Worm (Caenorhabditis elegans): ENCODE data around the gene C01G10.6.

Gene C01G10.6

DNA sequence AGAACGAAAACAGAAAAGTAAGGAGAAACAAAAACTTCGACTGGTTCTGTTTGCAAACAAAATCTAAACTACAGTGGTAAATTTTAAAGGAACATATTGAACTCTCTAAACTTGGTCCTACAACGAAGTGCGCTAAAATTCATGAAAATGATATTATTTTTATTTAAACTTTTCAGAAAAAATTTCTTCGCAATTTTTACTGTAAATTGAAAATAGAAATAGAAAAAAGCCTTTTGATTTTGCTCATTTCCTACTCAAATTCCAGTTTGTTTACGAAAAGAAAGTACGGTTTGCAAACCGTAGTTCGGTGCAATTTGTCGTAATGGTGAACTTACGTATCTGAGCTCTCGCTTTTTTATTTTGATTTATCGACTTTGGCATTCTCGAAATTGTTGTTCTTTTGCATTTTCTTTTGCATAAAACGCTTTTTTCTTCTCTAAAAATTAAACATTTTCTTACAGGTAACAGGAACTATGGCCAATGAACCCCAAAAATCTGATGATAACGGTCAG is 21.6 kb upstream of the C01G10.6 start, which contains the start of gene otub-1:
otub-1 (plus strand) TSS at position 462 of the 512 bp plus-strand sequence.
- no peak for TF ChIP-seq Y53G8AR.9 (GFP tag; conservative IDR thresholded peaks at IDR 0.05)
- peak; percentile 76 for TF ChIP-seq F33H1.4 (GFP tag; IDR thresholded peaks at IDR 0.05)
- no peak for TF ChIP-seq pha-4 (tag; optimal IDR thresholded peaks at IDR 0.05)
- peak; percentile 72 for TF ChIP-seq xnd-1 (tag; optimal IDR thresholded peaks at IDR 0.05)
- TF ChIP-seq zfh-2 (GFP tag; conservative IDR thresholded peaks at IDR 0.05): no peak
- no peak for TF ChIP-seq F22D6.2 (tag; optimal IDR thresholded peaks at IDR 0.05)
- peak; percentile 42; the same call in 1 of the 2 replicates for TF ChIP-seq D2030.7 (GFP tag; IDR thresholded peaks at IDR 0.05)
- TF ChIP-seq unc-130 (GFP tag; optimal IDR thresholded peaks at IDR 0.05): peak; percentile 47
- no peak for TF ChIP-seq rcor-1 (GFP tag; IDR thresholded peaks at IDR 0.05)
- TF ChIP-seq madf-8 (GFP tag; conservative IDR thresholded peaks at IDR 0.05): peak; percentile 25; the same call in 1 of the 2 replicates
- peak; percentile 97 for TF ChIP-seq lsl-1 (GFP tag; optimal IDR thresholded peaks at IDR 0.05)

DNA sequence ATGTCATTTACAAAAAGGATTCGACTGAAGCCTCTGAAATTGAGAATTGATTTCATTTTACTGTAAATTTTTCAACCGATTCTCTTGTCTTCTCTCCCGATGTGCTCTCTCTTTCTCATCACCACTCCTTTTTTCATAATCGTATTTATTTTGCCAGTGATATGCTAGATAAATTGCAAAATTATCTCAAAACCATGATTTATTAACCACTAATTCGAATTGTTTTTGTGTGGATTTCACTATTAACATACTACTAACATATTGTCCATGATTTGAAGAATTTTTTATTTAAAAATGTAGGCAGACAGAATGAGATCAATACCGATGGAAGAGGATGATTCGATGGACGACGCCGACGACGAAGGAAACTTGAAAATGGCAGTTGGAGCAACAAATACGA is 20.3 kb upstream of the C01G10.6 start, which contains the start of gene C25D7.10:
C25D7.10 (plus strand) TSS at position 301 of the 400 bp plus-strand sequence.
- no peak for TF ChIP-seq aptf-2 (GFP tag; conservative IDR thresholded peaks at IDR 0.05)
- no peak for TF ChIP-seq ceh-58 (GFP tag; IDR thresholded peaks at IDR 0.05)
- 0 out of 2 replicates have a peak, but pooled peaks have one; percentile 23 for TF ChIP-seq madf-6 (GFP tag; IDR thresholded peaks at IDR 0.05)
- TF ChIP-seq ama-1 (optimal IDR thresholded peaks at IDR 0.05): no peak
- no peak for TF ChIP-seq ama-1 (GFP tag; optimal IDR thresholded peaks at IDR 0.05)
- 0 out of 2 replicates have a peak, but pooled peaks have one; percentile 65 for TF ChIP-seq cebp-2 (GFP tag; IDR thresholded peaks at IDR 0.05)
- TF ChIP-seq K12H6.12 (tag; optimal IDR thresholded peaks at IDR 0.05): no peak

DNA sequence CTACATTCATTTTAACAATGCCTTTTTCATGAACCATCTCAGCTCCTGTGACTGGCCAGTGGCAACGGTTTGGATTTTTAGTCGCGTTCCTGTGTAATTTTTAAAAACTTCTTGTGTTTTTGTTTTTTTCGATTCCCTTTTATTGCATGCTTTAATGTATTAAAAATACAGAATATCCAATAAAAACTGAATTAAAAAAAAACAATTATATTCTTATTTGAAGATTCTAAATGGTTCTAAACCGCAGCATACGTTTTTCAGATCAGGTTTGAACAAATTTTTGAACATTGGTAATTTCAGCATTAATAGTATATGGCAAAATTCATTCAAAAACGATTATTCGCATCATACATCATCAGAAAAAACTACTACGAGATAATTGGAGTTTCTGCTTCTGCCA is 19.1 kb upstream of the C01G10.6 start, which contains the start of gene dnj-3:
dnj-3 (plus strand) TSS at position 301 of the 400 bp plus-strand sequence.
- no peak for TF ChIP-seq let-607 (tag; optimal IDR thresholded peaks at IDR 0.05)
- no peak for TF ChIP-seq zim-3 (tag; optimal IDR thresholded peaks at IDR 0.05)

DNA sequence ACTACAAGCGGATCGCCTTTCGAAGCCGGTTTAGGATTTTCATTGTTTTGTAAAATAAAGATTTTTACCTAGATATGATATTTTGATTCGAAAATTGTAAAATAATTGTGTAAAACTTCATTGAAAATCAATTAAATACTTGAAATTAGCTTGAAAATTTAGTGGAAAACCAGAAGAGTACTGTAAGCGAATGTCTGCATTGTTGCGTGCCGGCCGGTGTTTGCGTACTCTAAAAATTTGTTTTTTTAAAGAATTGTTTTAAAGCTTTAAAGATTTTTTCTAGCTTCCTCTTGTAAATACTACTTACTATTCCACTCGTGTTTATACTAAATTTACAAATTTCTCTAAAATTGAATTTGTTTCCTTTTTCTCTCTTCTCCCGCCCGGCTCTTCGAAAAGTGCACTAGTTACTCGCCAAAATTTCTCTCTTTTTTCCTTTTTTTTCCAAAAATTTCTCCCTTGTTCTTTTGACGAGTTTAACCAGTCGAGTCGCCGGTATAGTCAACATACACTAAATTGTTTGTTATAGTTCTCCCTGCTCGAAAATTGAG is 17.9 kb upstream of the C01G10.6 start:
- TF ChIP-seq lsl-1 (GFP tag; optimal IDR thresholded peaks at IDR 0.05) (peak; percentile 62), D2030.7 (GFP tag; IDR thresholded peaks at IDR 0.05) (peak; percentile 42; the same call in 1 of the 2 replicates), F49E8.2 (tag; optimal IDR thresholded peaks at IDR 0.05; ENCODE audit: insufficient read depth) (no peak)

DNA sequence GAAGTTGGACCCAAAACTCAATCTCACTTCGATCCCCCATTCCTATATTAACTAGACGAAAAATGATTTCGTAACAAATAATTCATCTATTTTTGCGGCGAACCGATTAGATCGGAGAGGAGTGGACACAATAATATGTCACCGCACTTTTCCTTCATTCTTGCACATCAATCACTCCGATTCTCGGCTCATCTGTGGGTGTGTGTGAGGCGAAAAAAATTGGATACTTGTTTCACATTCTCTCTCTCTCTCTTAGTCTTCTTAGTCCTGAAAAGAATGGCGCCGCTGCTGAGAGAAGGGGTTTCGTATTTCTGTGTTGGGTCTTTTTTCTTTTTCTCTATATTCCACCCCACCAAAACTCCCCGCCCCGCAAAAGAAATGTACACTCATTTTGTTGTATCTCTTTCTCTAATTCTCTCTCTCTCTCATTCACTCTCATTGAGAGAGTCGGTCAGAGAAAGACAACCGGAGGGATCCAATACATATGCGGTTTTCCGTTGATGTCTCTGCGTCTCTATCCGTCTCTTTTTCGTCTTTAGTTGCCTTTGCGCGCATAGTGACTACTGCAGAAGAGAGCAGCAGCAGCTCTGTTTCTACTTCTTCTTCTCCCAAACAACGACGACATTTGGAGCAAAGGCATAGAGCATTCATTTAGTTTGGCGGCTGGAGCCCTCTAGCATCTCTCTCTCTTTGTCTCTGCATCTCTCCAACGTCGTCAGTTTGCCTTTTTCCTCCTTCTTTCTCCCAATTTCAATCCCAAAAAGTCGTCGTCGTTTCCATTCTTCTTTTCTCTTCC is 16.2 kb upstream of the C01G10.6 start, which contains the start of gene unc-76:
unc-76 (plus strand) TSS at position 746 of the 796 bp plus-strand sequence.
- TF ChIP-seq attf-5 (GFP tag; optimal IDR thresholded peaks at IDR 0.05): peak; percentile 38
- TF ChIP-seq K12H6.12 (tag; optimal IDR thresholded peaks at IDR 0.05): peak; percentile 89
- no peak for TF ChIP-seq F57C9.4 (tag; optimal IDR thresholded peaks at IDR 0.05)
- TF ChIP-seq ceh-27 (GFP tag; optimal IDR thresholded peaks at IDR 0.05): peak; percentile 13
- TF ChIP-seq mcd-1 (GFP tag; IDR thresholded peaks at IDR 0.05): peak; percentile 51
- peak; percentile 53; the same call in 1 of the 2 replicates for TF ChIP-seq zfh-2 (GFP tag; conservative IDR thresholded peaks at IDR 0.05)
- TF ChIP-seq egl-44 (GFP tag; IDR thresholded peaks at IDR 0.05): no peak
- peak; percentile 56; the same call in 1 of the 2 replicates for TF ChIP-seq K11D2.4 (GFP tag; IDR thresholded peaks at IDR 0.05)
- TF ChIP-seq nhr-179 (tag; optimal IDR thresholded peaks at IDR 0.05): no peak
- peak; percentile 39; the same call in 1 of the 2 replicates for TF ChIP-seq B0336.3 (GFP tag; IDR thresholded peaks at IDR 0.05)
- no peak for TF ChIP-seq efl-1 (GFP tag; optimal IDR thresholded peaks at IDR 0.05)
- peak; percentile 29 for TF ChIP-seq ztf-18 (tag; optimal IDR thresholded peaks at IDR 0.05)
- TF ChIP-seq snpc-4 (GFP tag; optimal IDR thresholded peaks at IDR 0.05): no peak
- peak in 2 of 4 experiments; percentile 34 to 55 for TF ChIP-seq snpc-4 (tag; optimal IDR thresholded peaks at IDR 0.05)
- no peak for TF ChIP-seq F10E7.11 (tag; optimal IDR thresholded peaks at IDR 0.05)
- TF ChIP-seq lin-35 (GFP tag; optimal IDR thresholded peaks at IDR 0.05): no peak
- no peak for TF ChIP-seq lag-1 (GFP tag; IDR thresholded peaks at IDR 0.05)
- TF ChIP-seq lin-40 (tag; optimal IDR thresholded peaks at IDR 0.05): peak; percentile 76
- TF ChIP-seq hmg-1.2 (GFP tag; IDR thresholded peaks at IDR 0.05): peak; percentile 69
- TF ChIP-seq tbp1 (GFP tag; optimal IDR thresholded peaks at IDR 0.05): peak; percentile 10

All from whole organism, young adult.